Worm (Caenorhabditis elegans) whole organism, L4 larva: ENCODE data around the gene spig-6.

ENCODE experiments used
- F10B5.3 ChIP-seq: sonication (generic microtip); optimal IDR thresholded peaks from 2 replicates; lab custom pipeline; 2016; ENCODE audit warnings: mild to moderate bottlenecking, missing genetic modification characterization, missing compliant biosample characterization
- ama-1 ChIP-seq: fragments of 150-350 bp; optimal IDR thresholded peaks from 2 replicates; lab custom pipeline; 2014; ENCODE audit warnings: inconsistent platforms, mixed read lengths
- daf-19 ChIP-seq: fragments of 200-800 bp; sonication (Bioruptor generic); conservative IDR thresholded peaks from 2 replicates; pipeline ENCODE4 v1.3.6; 2022; ENCODE audit warnings: missing genetic modification characterization, missing compliant biosample characterization
- mxl-3 ChIP-seq: fragments of 200-800 bp; sonication (Bioruptor generic); optimal IDR thresholded peaks from 2 replicates; lab custom pipeline; 2018; ENCODE audit warnings: mild to moderate bottlenecking, missing genetic modification characterization, missing compliant biosample characterization
- pqm-1 ChIP-seq: sonication (generic microtip); optimal IDR thresholded peaks from 2 replicates; lab custom pipeline; 2017; ENCODE audit warnings: missing biosample characterization, missing genetic modification characterization
- spr-3 ChIP-seq: fragments of 200-800 bp; sonication (Bioruptor generic); optimal IDR thresholded peaks from 2 replicates; lab custom pipeline; 2018; ENCODE audit warnings: mild to moderate bottlenecking, missing genetic modification characterization, missing compliant biosample characterization
- zag-1 ChIP-seq: fragments of 150-350 bp; optimal IDR thresholded peaks from 2 replicates; lab custom pipeline; 2014; ENCODE audit warnings: missing biosample characterization, missing genetic modification characterization

- TF ChIP-seq pqm-1 (tag; lab: Kevin White, UChicago) (no peak), daf-19 (no peak), spr-3 (GFP tag; lab: Kevin White, UChicago) (no peak), F10B5.3 (tag; lab: Kevin White, UChicago) (no peak), ama-1 (lab: Kevin White, UChicago) (no peak), mxl-3 (GFP tag; lab: Kevin White, UChicago) (no peak), zag-1 (tag; lab: Kevin White, UChicago) (no peak)
Observed at ce11 chrV:16459377-16459776, 22.0 kb upstream of the spig-6 start.
